Worm (Caenorhabditis elegans): ENCODE measurements around the gene F21D5.6.
"Not testable (repeated sequence)": the region's sequence is repeated elsewhere in the genome, so short reads cannot be mapped to it uniquely, and the experiment has no call there.

The F21D5.6 gene

DNA sequence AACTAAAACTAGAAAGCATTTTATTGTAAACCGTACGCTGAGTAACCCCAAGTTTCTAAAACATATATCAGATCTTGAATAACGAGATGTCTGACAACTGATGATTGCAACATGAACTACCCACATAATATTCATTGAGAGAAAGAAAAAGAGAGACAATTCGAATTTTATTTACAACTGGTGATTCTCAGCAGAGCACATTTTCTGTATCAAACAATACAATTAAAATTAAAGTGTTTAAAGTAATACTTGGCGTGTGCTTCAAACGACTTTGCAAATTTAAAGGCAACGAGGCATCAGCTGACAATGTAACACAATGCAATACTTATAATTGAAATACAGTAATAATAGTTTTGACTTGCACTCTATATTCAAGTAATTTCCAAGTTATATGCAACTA lies 46.9 kb upstream of the F21D5.6 start, which contains the start of gene C33D9.10:
Gene C33D9.10 (minus strand): TSS at position 101 of the 400 bp plus-strand sequence.
- TF ChIP-seq madf-6 (GFP tag; IDR thresholded peaks at IDR 0.05); F37B4.10 (GFP tag; IDR thresholded peaks at IDR 0.05); attf-3 (GFP tag; conservative IDR thresholded peaks at IDR 0.05): not testable (repeated sequence)

DNA sequence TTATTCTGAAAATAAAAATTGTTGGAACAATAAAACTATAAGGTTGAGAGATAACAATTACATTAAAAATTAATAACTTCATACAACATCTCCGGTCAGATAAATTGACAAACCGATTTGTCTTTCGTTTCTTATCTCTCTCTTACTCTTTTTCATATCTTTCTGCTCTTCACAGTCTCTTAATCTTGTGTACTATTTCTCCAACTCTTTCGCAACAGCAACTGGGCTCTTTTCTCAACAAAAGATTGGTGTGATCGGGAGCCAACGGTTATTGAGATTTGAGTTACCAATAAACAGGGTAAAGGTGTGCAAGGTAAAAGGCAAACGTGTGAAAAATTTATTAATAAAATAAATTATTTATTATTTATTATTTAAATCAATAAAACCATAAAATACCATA lies 45.5 kb upstream of the F21D5.6 start, which contains the start of gene C33D9.8:
Gene C33D9.8 (minus strand): TSS at position 99 of the 400 bp plus-strand sequence.
- TF ChIP-seq cebp-2 (GFP tag; IDR thresholded peaks at IDR 0.05) (no peak), dpl-1 (GFP tag; optimal IDR thresholded peaks at IDR 0.05) (no peak), C17E4.6 (GFP tag; IDR thresholded peaks at IDR 0.05) (no peak), hmg-1.2 (GFP tag; IDR thresholded peaks at IDR 0.05) (peak; percentile 74; the same call in 1 of the 2 replicates), F57C9.4 (tag; optimal IDR thresholded peaks at IDR 0.05) (no peak), ets-4 (GFP tag; optimal IDR thresholded peaks at IDR 0.05) (no peak), cebp-1 (GFP tag; IDR thresholded peaks at IDR 0.05) (0 out of 2 replicates have a peak, but pooled peaks have one; percentile 59), cebp-1 (tag; optimal IDR thresholded peaks at IDR 0.05) (peak; percentile 87), attf-3 (GFP tag; conservative IDR thresholded peaks at IDR 0.05) (no peak), ZK185.1 (tag; optimal IDR thresholded peaks at IDR 0.05; ENCODE audit: poor library complexity, severe bottlenecking) (no peak), dox-1 (GFP tag; IDR thresholded peaks at IDR 0.05) (no peak), dpff-1 (tag; optimal IDR thresholded peaks at IDR 0.05) (no peak)

DNA sequence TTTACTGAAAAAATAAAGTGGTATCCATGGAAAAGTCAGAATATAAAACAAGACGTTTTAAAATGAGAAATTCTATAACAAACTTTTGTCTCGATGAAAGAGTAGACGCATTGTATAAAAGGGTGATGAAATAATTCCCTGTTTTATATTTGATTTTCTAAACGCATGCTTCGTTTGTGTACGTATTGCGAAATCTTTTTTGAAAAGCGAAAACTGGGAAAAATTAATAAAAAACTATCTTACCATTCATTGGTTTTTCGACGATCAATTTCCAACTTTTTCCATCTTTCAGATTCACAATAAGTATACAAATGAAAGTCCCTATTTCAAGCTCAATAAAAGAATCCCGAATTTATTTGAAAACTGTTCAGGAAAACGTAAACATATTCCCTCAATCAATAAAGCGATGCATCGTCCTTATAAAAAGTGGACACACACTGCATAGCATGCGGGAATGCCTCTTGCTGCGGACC lies 43.7 kb upstream of the F21D5.6 start, which contains the start of gene C33D9.13:
Gene C33D9.13 (minus strand): TSS at position 423 of the 473 bp plus-strand sequence.
- TF ChIP-seq lin-26 (GFP tag; IDR thresholded peaks at IDR 0.05) (no peak), cebp-1 (GFP tag; IDR thresholded peaks at IDR 0.05) (peak; percentile 92), cebp-1 (tag; optimal IDR thresholded peaks at IDR 0.05) (peak; percentile 98)

DNA sequence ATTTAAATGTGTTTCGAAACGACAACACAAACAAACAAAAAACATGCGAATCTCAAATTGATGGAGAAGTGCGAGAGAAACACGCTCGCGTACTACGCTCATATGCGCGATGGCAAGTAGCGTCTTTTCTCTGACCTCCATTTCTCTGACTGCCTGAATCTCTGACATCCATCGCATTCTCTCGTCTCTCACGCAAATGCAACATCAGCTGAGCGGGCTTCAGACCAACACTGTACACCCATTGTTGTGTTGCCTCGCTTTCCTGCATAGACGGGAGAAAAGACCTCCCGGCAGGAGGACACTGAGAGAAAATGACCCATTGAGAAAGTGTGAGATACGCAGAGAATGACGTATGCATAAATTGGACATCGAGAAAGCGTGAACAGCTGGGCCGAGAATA lies 41.0 kb upstream of the F21D5.6 start:
- peak; percentile 42 for TF ChIP-seq ztf-18 (tag; optimal IDR thresholded peaks at IDR 0.05)
- TF ChIP-seq rcor-1 (GFP tag; IDR thresholded peaks at IDR 0.05) = no peak
- TF ChIP-seq zfh-2 (GFP tag; conservative IDR thresholded peaks at IDR 0.05) = no peak
- peak; percentile 19 for TF ChIP-seq unc-62 (GFP tag; optimal IDR thresholded peaks at IDR 0.05)
- peak; percentile 41; the same call in 1 of the 2 replicates for TF ChIP-seq cebp-1 (GFP tag; IDR thresholded peaks at IDR 0.05)
- TF ChIP-seq cebp-1 (tag; optimal IDR thresholded peaks at IDR 0.05) = no peak
- no peak for TF ChIP-seq F23B12.7 (tag; optimal IDR thresholded peaks at IDR 0.05; ENCODE audit: insufficient read depth)
- peak; percentile 57 for TF ChIP-seq K12H6.12 (tag; optimal IDR thresholded peaks at IDR 0.05)
- TF ChIP-seq let-526 (GFP tag; IDR thresholded peaks at IDR 0.05) = 0 out of 2 replicates have a peak, but pooled peaks have one; percentile 21
- peak; percentile 35 for TF ChIP-seq lin-40 (tag; optimal IDR thresholded peaks at IDR 0.05)
- TF ChIP-seq attf-5 (GFP tag; optimal IDR thresholded peaks at IDR 0.05) = peak; percentile 82
- peak; percentile 18 for TF ChIP-seq ets-4 (GFP tag; optimal IDR thresholded peaks at IDR 0.05)
- TF ChIP-seq madf-10 (tag; optimal IDR thresholded peaks at IDR 0.05) = peak; percentile 34
- no peak for TF ChIP-seq hlh-12 (tag; optimal IDR thresholded peaks at IDR 0.05)
- 0 out of 2 replicates have a peak, but pooled peaks have one; percentile 23 for TF ChIP-seq lag-1 (GFP tag; IDR thresholded peaks at IDR 0.05)
- TF ChIP-seq hmg-1.2 (GFP tag; IDR thresholded peaks at IDR 0.05) = peak; percentile 77
- peak; percentile 82 for TF ChIP-seq nhr-80 (tag; optimal IDR thresholded peaks at IDR 0.05)

DNA sequence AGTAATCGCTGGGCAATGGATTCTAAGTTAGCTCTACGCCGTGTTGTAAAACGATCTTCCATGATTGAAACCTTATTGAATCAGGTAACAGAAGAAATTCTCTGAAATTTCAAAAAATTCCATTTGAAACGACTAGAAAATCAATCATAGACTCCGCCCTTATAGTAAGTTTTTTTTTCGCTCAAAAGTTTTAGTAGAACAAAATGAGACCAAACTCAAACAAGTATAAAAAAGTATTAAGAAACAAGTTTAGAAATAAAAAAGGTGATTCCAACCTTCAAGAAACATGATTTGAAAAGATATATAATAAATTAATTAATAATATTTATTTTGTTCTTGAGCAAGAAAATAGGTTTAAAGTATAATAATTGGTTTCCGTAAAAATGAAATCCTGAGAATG lies 36.9 kb upstream of the F21D5.6 start, which contains the start of gene C33D9.6:
Gene C33D9.6 (minus strand): TSS at position 101 of the 400 bp plus-strand sequence.
- TF ChIP-seq lin-54 (GFP tag; optimal IDR thresholded peaks at IDR 0.05) = no peak
- TF ChIP-seq F37B4.10 (GFP tag; IDR thresholded peaks at IDR 0.05) = no peak
- TF ChIP-seq attf-6 (GFP tag; IDR thresholded peaks at IDR 0.05) = no peak
- no peak for TF ChIP-seq lin-40 (tag; optimal IDR thresholded peaks at IDR 0.05)
- TF ChIP-seq rpc-1 (optimal IDR thresholded peaks at IDR 0.05) = no peak
- no peak for TF ChIP-seq rpc-1 (tag; optimal IDR thresholded peaks at IDR 0.05)

Measured in whole organism, young adult.